Worm (Caenorhabditis elegans): ENCODE measurements around the gene hif-1.

Gene hif-1

DNA sequence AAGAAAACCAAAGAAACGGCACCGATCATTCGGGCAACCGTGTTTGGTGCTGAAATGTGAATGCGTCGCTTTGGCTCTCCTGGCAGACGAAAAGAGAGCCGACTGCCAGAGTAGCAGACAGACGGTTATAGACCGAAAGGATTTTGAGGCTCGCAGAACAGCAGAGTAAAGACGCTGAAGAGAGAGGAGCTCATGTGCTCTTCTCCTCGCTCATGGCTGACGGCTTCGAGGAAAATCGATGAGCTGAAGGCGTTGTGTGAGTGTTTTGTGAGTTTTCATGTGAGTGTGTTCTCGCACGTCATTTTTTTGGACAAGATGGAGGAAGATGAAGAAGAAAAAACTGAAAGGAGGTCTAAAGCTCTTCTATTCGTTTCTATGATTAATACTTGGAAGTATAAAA lies 48.6 kb downstream of the hif-1 start, which contains the start of gene sbt-1 (continued):
- TF ChIP-seq ama-1 (optimal IDR thresholded peaks at IDR 0.05) = no peak
- no peak for TF ChIP-seq nhr-25 (tag; optimal IDR thresholded peaks at IDR 0.05)
- TF ChIP-seq nhr-21 (tag; optimal IDR thresholded peaks at IDR 0.05) = no peak
- TF ChIP-seq gmeb-1 (tag; optimal IDR thresholded peaks at IDR 0.05) = no peak
- peak; percentile 40 to 77 for TF ChIP-seq lsy-2 (tag; optimal IDR thresholded peaks at IDR 0.05)
- no peak for TF ChIP-seq ceh-16 (tag; optimal IDR thresholded peaks at IDR 0.05)
- no peak for TF ChIP-seq unc-39 (tag; optimal IDR thresholded peaks at IDR 0.05)
- no peak for TF ChIP-seq alr-1 (tag; optimal IDR thresholded peaks at IDR 0.05)
- no peak for TF ChIP-seq unc-62 (GFP tag; optimal IDR thresholded peaks at IDR 0.05)
- TF ChIP-seq lin-39 (tag; optimal IDR thresholded peaks at IDR 0.05) = no peak
- TF ChIP-seq lin-11 (tag; optimal IDR thresholded peaks at IDR 0.05) = peak; percentile 83
- TF ChIP-seq nhr-23 (tag; optimal IDR thresholded peaks at IDR 0.05) = no peak
- no peak for TF ChIP-seq R02D3.7 (tag; optimal IDR thresholded peaks at IDR 0.05)
- TF ChIP-seq mdl-1 (tag; optimal IDR thresholded peaks at IDR 0.05) = peak in 1 of 2 experiments; percentile 69
- peak; percentile 74 for TF ChIP-seq crh-2 (tag; optimal IDR thresholded peaks at IDR 0.05)
- TF ChIP-seq nhr-129 (tag; optimal IDR thresholded peaks at IDR 0.05) = peak; percentile 82
- no peak for TF ChIP-seq nhr-10 (tag; optimal IDR thresholded peaks at IDR 0.05)
- TF ChIP-seq F13H6.1 (tag; optimal IDR thresholded peaks at IDR 0.05) = peak; percentile 26
- no peak for TF ChIP-seq ZK546.5 (tag; optimal IDR thresholded peaks at IDR 0.05)
- TF ChIP-seq mbf-1 (tag; optimal IDR thresholded peaks at IDR 0.05) = no peak
- TF ChIP-seq nhr-11 (tag; optimal IDR thresholded peaks at IDR 0.05) = no peak
- TF ChIP-seq ztf-1 (GFP tag; conservative IDR thresholded peaks at IDR 0.05) = no peak
- peak; percentile 30 for TF ChIP-seq sem-4 (tag; optimal IDR thresholded peaks at IDR 0.05)
- no peak for TF ChIP-seq snpc-4 (tag; optimal IDR thresholded peaks at IDR 0.05)
- TF ChIP-seq nhr-77 (tag; optimal IDR thresholded peaks at IDR 0.05) = no peak
- TF ChIP-seq C34F6.9 (tag; optimal IDR thresholded peaks at IDR 0.05) = peak; percentile 93

DNA sequence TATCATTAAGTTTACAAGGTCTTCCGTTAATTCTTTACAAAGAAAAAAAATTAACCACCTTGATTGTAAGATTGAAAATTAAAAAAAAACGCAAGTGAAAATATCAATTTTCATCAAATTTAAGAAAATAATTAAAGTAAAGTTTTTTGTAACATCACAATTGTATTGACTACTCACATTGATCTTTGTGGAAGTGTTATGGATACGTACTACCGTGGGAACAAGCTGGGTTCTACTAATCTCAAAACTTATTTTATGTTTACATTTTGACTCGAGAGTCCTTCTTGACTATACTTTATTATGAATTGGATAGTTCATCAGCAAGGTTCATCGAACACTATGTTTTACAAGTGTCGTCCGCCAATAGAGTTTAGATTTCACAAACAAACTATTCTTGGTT lies 49.3 kb downstream of the hif-1 start, which contains the start of gene num-1:
TSS of gene num-1 (plus strand) at position 301 of the 400 bp plus-strand sequence.
- no peak for TF ChIP-seq ztf-1 (GFP tag; conservative IDR thresholded peaks at IDR 0.05)
- TF ChIP-seq nhr-237 (tag; optimal IDR thresholded peaks at IDR 0.05) = no peak
- TF ChIP-seq unc-39 (tag; optimal IDR thresholded peaks at IDR 0.05) = no peak
- TF ChIP-seq C34F6.9 (tag; optimal IDR thresholded peaks at IDR 0.05) = no peak
- no peak for TF ChIP-seq nhr-129 (tag; optimal IDR thresholded peaks at IDR 0.05)
- no peak for TF ChIP-seq ama-1 (optimal IDR thresholded peaks at IDR 0.05)
- no peak for TF ChIP-seq lin-11 (tag; optimal IDR thresholded peaks at IDR 0.05)
- no peak for TF ChIP-seq nhr-10 (tag; optimal IDR thresholded peaks at IDR 0.05)
- TF ChIP-seq ZK546.5 (tag; optimal IDR thresholded peaks at IDR 0.05) = no peak
- no peak for TF ChIP-seq elt-1 (tag; optimal IDR thresholded peaks at IDR 0.05)
- no peak for TF ChIP-seq unc-55 (GFP tag; optimal IDR thresholded peaks at IDR 0.05)
- TF ChIP-seq skn-1 (tag; optimal IDR thresholded peaks at IDR 0.05) = no peak

DNA sequence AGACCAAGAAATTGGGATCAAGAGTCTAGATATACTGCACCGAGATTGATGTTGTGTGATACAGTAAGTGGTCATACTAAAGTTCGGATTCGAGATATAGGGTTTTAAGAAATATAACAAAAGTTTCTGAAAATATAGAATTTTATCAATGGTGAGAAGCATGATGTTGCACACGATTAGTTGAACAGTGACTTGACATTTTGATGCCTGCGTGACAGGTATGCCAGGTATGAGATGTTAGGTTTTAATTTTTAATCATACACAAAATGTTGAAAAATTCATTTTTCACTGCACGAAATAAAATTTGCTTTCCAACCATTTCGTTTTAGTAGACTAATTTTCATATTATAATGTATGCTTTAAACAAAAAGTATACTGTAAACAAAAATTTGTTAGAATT lies 50.2 kb downstream of the hif-1 start:
- TF ChIP-seq ZK546.5 (tag; optimal IDR thresholded peaks at IDR 0.05) (no peak), mdl-1 (tag; optimal IDR thresholded peaks at IDR 0.05) (no peak), unc-39 (tag; optimal IDR thresholded peaks at IDR 0.05) (no peak)

ce11 chrV:20831867-20832266 lies 51.7 kb downstream of the hif-1 start:
- TF ChIP-seq crh-2 (tag; optimal IDR thresholded peaks at IDR 0.05) (peak; percentile 1), ZK546.5 (tag; optimal IDR thresholded peaks at IDR 0.05) (no peak), gmeb-1 (tag; optimal IDR thresholded peaks at IDR 0.05) (peak; percentile 16), fos-1 (tag; optimal IDR thresholded peaks at IDR 0.05) (peak; percentile 93), nhr-129 (tag; optimal IDR thresholded peaks at IDR 0.05) (peak; percentile 34), nhr-25 (tag; optimal IDR thresholded peaks at IDR 0.05) (no peak), blmp-1 (tag; optimal IDR thresholded peaks at IDR 0.05; ENCODE audit: insufficient read depth) (peak; percentile 2), sma-9 (GFP tag; optimal IDR thresholded peaks at IDR 0.05) (peak; percentile 62), sma-9 (tag; optimal IDR thresholded peaks at IDR 0.05) (no peak)

- TF ChIP-seq unc-55 (GFP tag; optimal IDR thresholded peaks at IDR 0.05) (peak; percentile 74), egl-27 (tag; optimal IDR thresholded peaks at IDR 0.05) (no peak), nhr-129 (tag; optimal IDR thresholded peaks at IDR 0.05) (no peak), lsy-2 (tag; optimal IDR thresholded peaks at IDR 0.05) (peak in 1 of 2 experiments; percentile 35), sma-9 (GFP tag; optimal IDR thresholded peaks at IDR 0.05) (peak; percentile 1), sma-9 (tag; optimal IDR thresholded peaks at IDR 0.05) (no peak), ceh-82 (tag; optimal IDR thresholded peaks at IDR 0.05) (no peak), skn-1 (tag; optimal IDR thresholded peaks at IDR 0.05) (no peak), elt-1 (tag; optimal IDR thresholded peaks at IDR 0.05) (no peak), nhr-77 (tag; optimal IDR thresholded peaks at IDR 0.05) (no peak), fos-1 (tag; optimal IDR thresholded peaks at IDR 0.05) (no peak), nhr-23 (tag; optimal IDR thresholded peaks at IDR 0.05) (no peak), R02D3.7 (tag; optimal IDR thresholded peaks at IDR 0.05) (no peak), ztf-11 (tag; optimal IDR thresholded peaks at IDR 0.05) (no peak), lin-11 (tag; optimal IDR thresholded peaks at IDR 0.05) (no peak), ztf-1 (GFP tag; conservative IDR thresholded peaks at IDR 0.05) (no peak)
Measured at ce11 chrV:20832554-20832963, 52.4 kb downstream of the hif-1 start.

Data from whole organism, L2 larva.